Worm (Caenorhabditis elegans): ENCODE measurements around the gene vars-1.

Gene vars-1

DNA sequence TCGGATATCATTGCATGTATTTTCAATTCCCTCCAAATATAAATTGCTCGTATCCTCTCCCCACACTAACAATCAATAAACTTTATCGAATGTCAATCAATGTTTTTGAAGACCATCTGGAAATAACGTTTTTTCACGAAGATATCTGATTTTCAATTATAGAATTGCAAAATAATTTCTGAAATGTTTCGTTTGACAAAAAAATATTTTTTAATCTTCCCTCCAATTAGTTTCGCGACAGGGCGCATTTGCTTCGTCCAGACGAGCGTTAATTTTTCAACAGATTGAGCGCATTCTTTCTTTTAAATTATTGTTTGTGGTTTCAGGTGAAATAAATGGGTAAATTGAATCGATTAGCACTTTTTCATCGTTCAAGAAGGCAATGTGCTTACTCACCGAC, at the start of gene vars-1:
Gene vars-1, plus strand, starts transcription at position 291 of the 400 bp plus-strand sequence.
- TF ChIP-seq gmeb-1 (tag; optimal IDR thresholded peaks at IDR 0.05), result peak; percentile 97
- TF ChIP-seq egl-27 (tag; optimal IDR thresholded peaks at IDR 0.05), result peak; percentile 4
- no peak for TF ChIP-seq blmp-1 (tag; optimal IDR thresholded peaks at IDR 0.05; ENCODE audit: insufficient read depth)
- TF ChIP-seq nhr-25 (tag; optimal IDR thresholded peaks at IDR 0.05), result peak; percentile 29
- TF ChIP-seq nhr-129 (tag; optimal IDR thresholded peaks at IDR 0.05), result peak; percentile 13
- peak; percentile 66 for TF ChIP-seq C34F6.9 (tag; optimal IDR thresholded peaks at IDR 0.05)
- no peak for TF ChIP-seq peb-1 (tag; optimal IDR thresholded peaks at IDR 0.05)
- TF ChIP-seq nhr-21 (tag; optimal IDR thresholded peaks at IDR 0.05), result peak; percentile 48
- no peak for TF ChIP-seq fos-1 (tag; optimal IDR thresholded peaks at IDR 0.05)
- peak; percentile 64 for TF ChIP-seq unc-55 (GFP tag; optimal IDR thresholded peaks at IDR 0.05)
- no peak for TF ChIP-seq ztf-4 (tag; optimal IDR thresholded peaks at IDR 0.05)
- no peak for TF ChIP-seq snpc-4 (tag; optimal IDR thresholded peaks at IDR 0.05)
- peak; percentile 43 for TF ChIP-seq sma-3 (GFP tag; optimal IDR thresholded peaks at IDR 0.05)
- no peak for TF ChIP-seq ama-1 (optimal IDR thresholded peaks at IDR 0.05)
- TF ChIP-seq crh-2 (tag; optimal IDR thresholded peaks at IDR 0.05), result peak; percentile 50
- TF ChIP-seq lin-13 (GFP tag; optimal IDR thresholded peaks at IDR 0.05), result peak; percentile 35
- TF ChIP-seq lsy-2 (tag; optimal IDR thresholded peaks at IDR 0.05), result peak in 1 of 2 experiments; percentile 76
- TF ChIP-seq nhr-77 (tag; optimal IDR thresholded peaks at IDR 0.05), result no peak
- peak; percentile 42 for TF ChIP-seq sma-9 (GFP tag; optimal IDR thresholded peaks at IDR 0.05)
- no peak for TF ChIP-seq sma-9 (tag; optimal IDR thresholded peaks at IDR 0.05)
- no peak for TF ChIP-seq aly-2 (tag; optimal IDR thresholded peaks at IDR 0.05)

ce11 chrV:7983381-7984052, 47.7 kb upstream of the vars-1 start, which contains the start of the genes natb-1 and abhd-12:
natb-1 (minus strand) TSS chrV:7983431.
abhd-12 (plus strand) TSS chrV:7983879.
- TF ChIP-seq sem-4 (tag; optimal IDR thresholded peaks at IDR 0.05), result no peak
- peak; percentile 75 for TF ChIP-seq C34F6.9 (tag; optimal IDR thresholded peaks at IDR 0.05)
- no peak for TF ChIP-seq ceh-82 (tag; optimal IDR thresholded peaks at IDR 0.05)
- TF ChIP-seq lsy-2 (tag; optimal IDR thresholded peaks at IDR 0.05), result peak; percentile 84 to 96
- peak; percentile 3 for TF ChIP-seq blmp-1 (tag; optimal IDR thresholded peaks at IDR 0.05; ENCODE audit: insufficient read depth)
- TF ChIP-seq R02D3.7 (tag; optimal IDR thresholded peaks at IDR 0.05), result no peak
- peak; percentile 30 for TF ChIP-seq nhr-25 (tag; optimal IDR thresholded peaks at IDR 0.05)
- peak; percentile 12 for TF ChIP-seq crh-2 (tag; optimal IDR thresholded peaks at IDR 0.05)
- TF ChIP-seq fos-1 (tag; optimal IDR thresholded peaks at IDR 0.05), result peak; percentile 20
- TF ChIP-seq unc-55 (GFP tag; optimal IDR thresholded peaks at IDR 0.05), result peak; percentile 72
- no peak for TF ChIP-seq ceh-16 (tag; optimal IDR thresholded peaks at IDR 0.05)
- TF ChIP-seq nhr-129 (tag; optimal IDR thresholded peaks at IDR 0.05), result peak; percentile 45
- peak; percentile 54 for TF ChIP-seq gmeb-1 (tag; optimal IDR thresholded peaks at IDR 0.05)

DNA sequence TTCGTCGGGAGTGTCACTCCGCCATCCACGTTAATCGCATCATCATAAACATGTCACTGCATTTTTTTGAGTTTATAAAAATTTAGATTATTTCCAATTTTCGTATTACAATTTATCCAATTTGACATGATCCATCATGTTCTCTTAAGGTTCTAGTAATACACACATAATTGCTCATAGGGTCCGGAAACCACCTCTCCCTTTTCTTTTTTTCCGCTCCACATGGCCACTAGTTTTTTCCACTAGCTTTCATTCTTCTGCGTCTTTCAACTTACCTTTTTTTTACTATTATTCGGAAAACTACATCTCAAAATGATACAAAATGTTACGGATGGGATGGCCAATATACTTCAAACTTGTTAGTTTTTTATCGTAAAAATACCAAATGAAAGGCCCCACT, 45.4 kb upstream of the vars-1 start, which contains the start of gene Y97E10AL.1:
Gene Y97E10AL.1, plus strand, starts transcription at position 301 of the 400 bp plus-strand sequence.
- TF ChIP-seq alr-1 (tag; optimal IDR thresholded peaks at IDR 0.05) (no peak), ceh-16 (tag; optimal IDR thresholded peaks at IDR 0.05) (no peak), unc-39 (tag; optimal IDR thresholded peaks at IDR 0.05) (no peak), nhr-12 (tag; optimal IDR thresholded peaks at IDR 0.05) (no peak), ztf-1 (GFP tag; conservative IDR thresholded peaks at IDR 0.05) (no peak), elt-3 (tag; optimal IDR thresholded peaks at IDR 0.05) (no peak), dmd-4 (tag; optimal IDR thresholded peaks at IDR 0.05) (no peak), sma-9 (GFP tag; optimal IDR thresholded peaks at IDR 0.05) (no peak), sma-9 (tag; optimal IDR thresholded peaks at IDR 0.05) (no peak), nhr-23 (tag; optimal IDR thresholded peaks at IDR 0.05) (no peak), skn-1 (tag; optimal IDR thresholded peaks at IDR 0.05) (no peak), R02D3.7 (tag; optimal IDR thresholded peaks at IDR 0.05) (no peak), sma-3 (GFP tag; optimal IDR thresholded peaks at IDR 0.05) (no peak), F13H6.1 (tag; optimal IDR thresholded peaks at IDR 0.05) (no peak), unc-55 (GFP tag; optimal IDR thresholded peaks at IDR 0.05) (no peak), blmp-1 (tag; optimal IDR thresholded peaks at IDR 0.05; ENCODE audit: insufficient read depth) (no peak), C34F6.9 (tag; optimal IDR thresholded peaks at IDR 0.05) (no peak), nhr-11 (tag; optimal IDR thresholded peaks at IDR 0.05) (no peak), ZK546.5 (tag; optimal IDR thresholded peaks at IDR 0.05) (no peak)

- no peak for TF ChIP-seq Y55F3AM.14 (GFP tag; optimal IDR thresholded peaks at IDR 0.05)
- no peak for TF ChIP-seq sma-3 (GFP tag; optimal IDR thresholded peaks at IDR 0.05)
- no peak for TF ChIP-seq nhr-12 (tag; optimal IDR thresholded peaks at IDR 0.05)
- no peak for TF ChIP-seq peb-1 (tag; optimal IDR thresholded peaks at IDR 0.05)
- no peak for TF ChIP-seq nhr-10 (tag; optimal IDR thresholded peaks at IDR 0.05)
- no peak for TF ChIP-seq elt-3 (tag; optimal IDR thresholded peaks at IDR 0.05)
- no peak for TF ChIP-seq zag-1 (tag; optimal IDR thresholded peaks at IDR 0.05)
- no peak for TF ChIP-seq nhr-237 (tag; optimal IDR thresholded peaks at IDR 0.05)
- no peak for TF ChIP-seq unc-39 (tag; optimal IDR thresholded peaks at IDR 0.05)
- no peak for TF ChIP-seq mbf-1 (tag; optimal IDR thresholded peaks at IDR 0.05)
- TF ChIP-seq lin-13 (GFP tag; optimal IDR thresholded peaks at IDR 0.05), result no peak
- no peak for TF ChIP-seq aly-2 (tag; optimal IDR thresholded peaks at IDR 0.05)
- TF ChIP-seq nhr-21 (tag; optimal IDR thresholded peaks at IDR 0.05), result no peak
- TF ChIP-seq mab-5 (tag; optimal IDR thresholded peaks at IDR 0.05), result no peak
- no peak for TF ChIP-seq lin-39 (tag; optimal IDR thresholded peaks at IDR 0.05)
Observed at ce11 chrV:7994570-7994969, 36.6 kb upstream of the vars-1 start, which contains the start of gene ceh-76. ceh-76 (minus strand) TSS chrV:7994670.

Measured in whole organism, L2 larva.